Worm (Caenorhabditis elegans): ENCODE results near the gene C25G4.3.

C25G4.3 gene

DNA sequence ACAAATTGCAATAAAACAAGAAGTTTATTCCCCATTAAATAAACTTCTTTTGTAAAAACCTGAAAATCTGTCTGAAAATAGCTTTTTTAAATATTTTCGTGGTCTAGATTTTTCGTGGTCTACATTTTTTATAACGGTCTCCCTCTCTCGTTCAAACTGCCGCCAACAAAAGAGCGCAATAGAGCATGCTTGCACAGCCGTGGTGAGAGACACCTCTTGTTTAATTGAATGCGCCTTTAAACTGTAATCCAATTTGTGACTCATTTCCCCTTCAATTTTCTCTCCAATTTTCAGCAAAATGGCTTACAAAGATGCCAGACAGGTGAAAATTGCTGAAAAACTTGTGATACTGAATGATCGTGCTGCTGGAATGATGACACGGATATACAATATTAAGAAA lies 41.5 kb downstream of the C25G4.3 start, which contains the start of gene gex-3 (continued):
- TF ChIP-seq egl-44 (GFP tag; IDR thresholded peaks at IDR 0.05), result no peak
- peak; percentile 30 for TF ChIP-seq snpc-1.3 (tag; optimal IDR thresholded peaks at IDR 0.05; ENCODE audit: insufficient read depth)
- peak; percentile 48 for TF ChIP-seq snpc-3.4 (tag; optimal IDR thresholded peaks at IDR 0.05)
- no peak for TF ChIP-seq T07F8.4 (tag; optimal IDR thresholded peaks at IDR 0.05)
- TF ChIP-seq him-1 (tag; optimal IDR thresholded peaks at IDR 0.05), result no peak
- no peak for TF ChIP-seq zfh-2 (GFP tag; conservative IDR thresholded peaks at IDR 0.05)
- no peak for TF ChIP-seq T26A5.8 (tag; optimal IDR thresholded peaks at IDR 0.05)
- TF ChIP-seq C06A6.2 (GFP tag; conservative IDR thresholded peaks at IDR 0.05), result no peak
- TF ChIP-seq lin-54 (GFP tag; optimal IDR thresholded peaks at IDR 0.05), result peak; percentile 98
- TF ChIP-seq ztf-18 (tag; optimal IDR thresholded peaks at IDR 0.05), result no peak
- TF ChIP-seq tbp1 (GFP tag; optimal IDR thresholded peaks at IDR 0.05), result peak; percentile 66
- TF ChIP-seq nfya-1 (tag; optimal IDR thresholded peaks at IDR 0.05; ENCODE audit: borderline replicate concordance, insufficient read depth), result no peak
- no peak for TF ChIP-seq B0336.3 (GFP tag; IDR thresholded peaks at IDR 0.05)
- TF ChIP-seq F55B11.4 (tag; optimal IDR thresholded peaks at IDR 0.05; ENCODE audit: borderline replicate concordance, insufficient read depth), result no peak
- TF ChIP-seq atf-7 (tag; optimal IDR thresholded peaks at IDR 0.05), result no peak
- TF ChIP-seq lin-26 (GFP tag; IDR thresholded peaks at IDR 0.05), result 0 out of 2 replicates have a peak, but pooled peaks have one; percentile 8
- TF ChIP-seq zim-3 (tag; optimal IDR thresholded peaks at IDR 0.05), result no peak
- no peak for TF ChIP-seq B0035.1 (tag; optimal IDR thresholded peaks at IDR 0.05)
- TF ChIP-seq F22D6.2 (tag; optimal IDR thresholded peaks at IDR 0.05), result no peak
- TF ChIP-seq hmg-1.2 (GFP tag; IDR thresholded peaks at IDR 0.05), result peak; percentile 56; the same call in 1 of the 2 replicates
- TF ChIP-seq F23B12.7 (tag; optimal IDR thresholded peaks at IDR 0.05; ENCODE audit: insufficient read depth), result peak; percentile 88
- TF ChIP-seq pha-4 (tag; optimal IDR thresholded peaks at IDR 0.05), result no peak
- TF ChIP-seq lir-1 (GFP tag; conservative IDR thresholded peaks at IDR 0.05), result peak; percentile 65; the same call in 1 of the 2 replicates
- no peak for TF ChIP-seq F57A8.1 (GFP tag; optimal IDR thresholded peaks at IDR 0.05)
- peak; percentile 42 for TF ChIP-seq lin-40 (tag; optimal IDR thresholded peaks at IDR 0.05)
- TF ChIP-seq ceh-79 (tag; optimal IDR thresholded peaks at IDR 0.05), result no peak
- no peak for TF ChIP-seq repo-1 (tag; optimal IDR thresholded peaks at IDR 0.05)
- no peak for TF ChIP-seq nhr-120 (GFP tag; IDR thresholded peaks at IDR 0.05)
- peak; percentile 87 for TF ChIP-seq dox-1 (GFP tag; IDR thresholded peaks at IDR 0.05)
- TF ChIP-seq unc-62 (GFP tag; optimal IDR thresholded peaks at IDR 0.05), result no peak
- TF ChIP-seq fkh-3 (tag; optimal IDR thresholded peaks at IDR 0.05), result no peak
- TF ChIP-seq athp-1 (tag; optimal IDR thresholded peaks at IDR 0.05), result no peak
- TF ChIP-seq F39B2.1 (GFP tag; IDR thresholded peaks at IDR 0.05), result no peak
- TF ChIP-seq mcd-1 (GFP tag; IDR thresholded peaks at IDR 0.05), result peak; percentile 95
- no peak for TF ChIP-seq nfya-2 (GFP tag; IDR thresholded peaks at IDR 0.05)
- TF ChIP-seq gei-17 (GFP tag; optimal IDR thresholded peaks at IDR 0.05), result no peak
- TF ChIP-seq let-607 (tag; optimal IDR thresholded peaks at IDR 0.05), result no peak
- no peak for TF ChIP-seq egl-18 (GFP tag; IDR thresholded peaks at IDR 0.05)
- TF ChIP-seq dpl-1 (GFP tag; optimal IDR thresholded peaks at IDR 0.05), result peak; percentile 94
- no peak for TF ChIP-seq F37B4.10 (GFP tag; IDR thresholded peaks at IDR 0.05)
- no peak for TF ChIP-seq lag-1 (GFP tag; IDR thresholded peaks at IDR 0.05)
- TF ChIP-seq ama-1 (optimal IDR thresholded peaks at IDR 0.05), result no peak
- no peak for TF ChIP-seq ama-1 (GFP tag; optimal IDR thresholded peaks at IDR 0.05)
- no peak for TF ChIP-seq F57C9.4 (tag; optimal IDR thresholded peaks at IDR 0.05)
- no peak for TF ChIP-seq rec-8 (tag; optimal IDR thresholded peaks at IDR 0.05)
- TF ChIP-seq Y67H2A.10 (GFP tag; conservative IDR thresholded peaks at IDR 0.05), result no peak
- peak; percentile 48 for TF ChIP-seq ZK185.1 (tag; optimal IDR thresholded peaks at IDR 0.05; ENCODE audit: poor library complexity, severe bottlenecking)
- no peak for TF ChIP-seq chd-7 (tag; optimal IDR thresholded peaks at IDR 0.05)
- no peak for TF ChIP-seq ztf-3 (GFP tag; optimal IDR thresholded peaks at IDR 0.05)

Data from whole organism, young adult.